Fruit fly (Drosophila melanogaster): ENCODE results near the gene CG15208.

CG15208 gene

dm6 chrX:10893208-10893607 is 6.6 kb upstream of the CG15208 start:
- no peak for TF ChIP-seq CG32264 (GFP tag; optimal IDR thresholded peaks at IDR 0.05)
- TF ChIP-seq Myc (optimal IDR thresholded peaks at IDR 0.05) = no peak
- TF ChIP-seq h (GFP tag; optimal IDR thresholded peaks at IDR 0.05) = no peak
- TF ChIP-seq Hnf4 (GFP tag; optimal IDR thresholded peaks at IDR 0.05) = no peak
- peak; percentile 14 for TF ChIP-seq br (GFP tag; optimal IDR thresholded peaks at IDR 0.05)
- TF ChIP-seq fru (GFP tag; optimal IDR thresholded peaks at IDR 0.05) = peak; percentile 20
- TF ChIP-seq dl (GFP tag; optimal IDR thresholded peaks at IDR 0.05; ENCODE audit: insufficient read depth in 1 of 2, partially characterized antibody in 2 of 2) = no peak
- peak; percentile 24 for TF ChIP-seq ey (GFP tag; optimal IDR thresholded peaks at IDR 0.05)
- TF ChIP-seq GATAd (GFP tag; optimal IDR thresholded peaks at IDR 0.05) = no peak
- TF ChIP-seq HLH106 (tag; optimal IDR thresholded peaks at IDR 0.05) = no peak
- TF ChIP-seq Rel (GFP tag; optimal IDR thresholded peaks at IDR 0.05) = no peak
- peak; percentile 3 for TF ChIP-seq Rel (tag; optimal IDR thresholded peaks at IDR 0.05)
- TF ChIP-seq rgr (GFP tag; optimal IDR thresholded peaks at IDR 0.05) = peak; percentile 20
- no peak for TF ChIP-seq jim (GFP tag; optimal IDR thresholded peaks at IDR 0.05)
- TF ChIP-seq psq (GFP tag; optimal IDR thresholded peaks at IDR 0.05) = no peak
- TF ChIP-seq brk (GFP tag; optimal IDR thresholded peaks at IDR 0.05) = no peak
- TF ChIP-seq sage (GFP tag; optimal IDR thresholded peaks at IDR 0.05) = no peak
- no peak for TF ChIP-seq Hr83 (GFP tag; optimal IDR thresholded peaks at IDR 0.05; ENCODE audit: poor library complexity, severe bottlenecking)

dm6 chrX:10899232-10899631 is 533 bp upstream of the CG15208 start, which contains the start of gene CG1582:
Gene CG1582 (minus strand): TSS chrX:10899302.
- TF ChIP-seq woc (GFP tag; optimal IDR thresholded peaks at IDR 0.05) = peak; percentile 73
- peak; percentile 52 for TF ChIP-seq HLH106 (tag; optimal IDR thresholded peaks at IDR 0.05)
- TF ChIP-seq h (GFP tag; optimal IDR thresholded peaks at IDR 0.05) = peak; percentile 4
- TF ChIP-seq Myc (optimal IDR thresholded peaks at IDR 0.05) = peak; percentile 97
- TF ChIP-seq CG32264 (GFP tag; optimal IDR thresholded peaks at IDR 0.05) = no peak
- TF ChIP-seq Jra (GFP tag; optimal IDR thresholded peaks at IDR 0.05) = no peak

dm6 chrX:10905047-10905446 is 5.3 kb downstream of the CG15208 start:
- TF ChIP-seq Myc (optimal IDR thresholded peaks at IDR 0.05) = no peak
- peak; percentile 36 for TF ChIP-seq sv (GFP tag; optimal IDR thresholded peaks at IDR 0.05)
- peak in 1 of 2 experiments; percentile 42 for TF ChIP-seq foxo (GFP tag; optimal IDR thresholded peaks at IDR 0.05)
- peak; percentile 3 for TF ChIP-seq h (GFP tag; optimal IDR thresholded peaks at IDR 0.05)
- TF ChIP-seq fru (GFP tag; optimal IDR thresholded peaks at IDR 0.05) = peak; percentile 60
- peak; percentile 7 for TF ChIP-seq psq (GFP tag; optimal IDR thresholded peaks at IDR 0.05)
- TF ChIP-seq Sp1 (GFP tag; optimal IDR thresholded peaks at IDR 0.05) = peak; percentile 24
- TF ChIP-seq Dfd (GFP tag; optimal IDR thresholded peaks at IDR 0.05) = no peak

- TF ChIP-seq sage (GFP tag; optimal IDR thresholded peaks at IDR 0.05) = no peak
- TF ChIP-seq Hr83 (GFP tag; optimal IDR thresholded peaks at IDR 0.05; ENCODE audit: poor library complexity, severe bottlenecking) = no peak
- no peak for TF ChIP-seq Hr78 (GFP tag; optimal IDR thresholded peaks at IDR 0.05)
- no peak for TF ChIP-seq Dif (GFP tag; optimal IDR thresholded peaks at IDR 0.05; ENCODE audit: partially characterized antibody)
- no peak for TF ChIP-seq h (GFP tag; optimal IDR thresholded peaks at IDR 0.05)
- no peak for TF ChIP-seq sv (GFP tag; optimal IDR thresholded peaks at IDR 0.05)
- TF ChIP-seq GATAd (GFP tag; optimal IDR thresholded peaks at IDR 0.05) = no peak
- no peak for TF ChIP-seq foxo (GFP tag; optimal IDR thresholded peaks at IDR 0.05)
These were observed 5.7 kb downstream of the CG15208 start, which contains the start of gene CG43901 for dm6 chrX:10905467-10905866. Gene CG43901 (plus strand): TSS chrX:10905767.

- TF ChIP-seq Abd-B (GFP tag; optimal IDR thresholded peaks at IDR 0.05) (no peak), OdsH (GFP tag; optimal IDR thresholded peaks at IDR 0.05) (no peak), usp (GFP tag; optimal IDR thresholded peaks at IDR 0.05) (no peak), foxo (GFP tag; optimal IDR thresholded peaks at IDR 0.05) (no peak), Dfd (GFP tag; optimal IDR thresholded peaks at IDR 0.05) (peak; percentile 36)
These were observed 6.6 kb downstream of the CG15208 start for dm6 chrX:10906222-10906866.

- TF ChIP-seq OdsH (GFP tag; optimal IDR thresholded peaks at IDR 0.05) (no peak), woc (GFP tag; optimal IDR thresholded peaks at IDR 0.05) (no peak), Dfd (GFP tag; optimal IDR thresholded peaks at IDR 0.05) (peak; percentile 61), brk (GFP tag; optimal IDR thresholded peaks at IDR 0.05) (no peak), Rel (GFP tag; optimal IDR thresholded peaks at IDR 0.05) (no peak), Rel (tag; optimal IDR thresholded peaks at IDR 0.05) (no peak), ey (GFP tag; optimal IDR thresholded peaks at IDR 0.05) (no peak), Sp1 (GFP tag; optimal IDR thresholded peaks at IDR 0.05) (no peak), lola (GFP tag; optimal IDR thresholded peaks at IDR 0.05) (no peak)
These were observed 12.8 kb downstream of the CG15208 start for dm6 chrX:10912585-10912984.

All from whole organism, wandering third instar larva.